Worm (Caenorhabditis elegans): ENCODE data around the gene Y22D7AL.15.

DNA sequence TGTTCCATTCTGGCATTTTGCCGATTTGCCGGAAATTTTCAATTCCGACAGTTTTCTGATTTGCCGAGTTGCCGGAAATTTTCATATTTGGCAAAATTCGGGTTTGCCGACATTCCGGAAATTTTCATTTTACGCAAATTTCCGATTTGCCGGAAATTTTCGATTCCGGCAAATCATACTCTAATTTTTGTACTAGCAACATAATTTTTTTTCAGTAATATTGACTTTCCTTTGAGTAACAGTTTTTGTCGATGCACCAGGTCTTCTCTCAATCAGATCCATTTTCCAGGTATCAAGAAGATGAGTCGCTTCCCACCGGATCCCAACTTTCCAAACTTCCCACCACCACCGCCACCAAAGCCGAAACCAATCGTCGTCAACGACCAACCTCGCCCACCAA lies 18.5 kb downstream of the Y22D7AL.15 start, which contains the start of gene Y22D7AL.3:
- TF ChIP-seq nhr-28 (tag; optimal IDR thresholded peaks at IDR 0.05): no peak
- TF ChIP-seq mdl-1 (tag; optimal IDR thresholded peaks at IDR 0.05): no peak
- no peak for TF ChIP-seq nhr-237 (tag; optimal IDR thresholded peaks at IDR 0.05)

Data from whole organism, L4 larva.